Fruit fly (Drosophila melanogaster) whole organism, embryonic: ENCODE results near the gene CG4020.

Experiments
- Antp ChIP-seq: fragments of 200-800 bp; sonication (Bioruptor generic); optimal IDR thresholded peaks from 3 replicates; lab custom pipeline; 2016; ENCODE audit warnings: missing biosample characterization, missing genetic modification characterization
- B-H2 ChIP-seq: fragments of 200-800 bp; sonication (Bioruptor generic); optimal IDR thresholded peaks from 2 replicates; lab custom pipeline; 2018; ENCODE audit warnings: missing biosample characterization, mild to moderate bottlenecking, missing genetic modification characterization
- Bdp1 ChIP-seq: fragments of 200-800 bp; sonication (Bioruptor generic); optimal IDR thresholded peaks from 3 replicates; lab custom pipeline; 2016; ENCODE audit warnings: missing biosample characterization, missing genetic modification characterization
- CG10543 ChIP-seq: fragments of 200-800 bp; sonication (Bioruptor generic); optimal IDR thresholded peaks from 3 replicates; lab custom pipeline; 2017; ENCODE audit warnings: missing biosample characterization, mild to moderate bottlenecking, missing genetic modification characterization, moderate library complexity
- CG11398 ChIP-seq: fragments of 200-800 bp; sonication (Bioruptor generic); optimal IDR thresholded peaks from 2 replicates; lab custom pipeline; 2016; ENCODE audit warnings: missing biosample characterization, missing genetic modification characterization
- CG12155 ChIP-seq: fragments of 200-800 bp; sonication (Bioruptor generic); optimal IDR thresholded peaks from 3 replicates; lab custom pipeline; 2016; ENCODE audit warnings: missing biosample characterization, missing genetic modification characterization
- CG12942 ChIP-seq: fragments of 200-800 bp; sonication (Bioruptor generic); optimal IDR thresholded peaks from 3 replicates; lab custom pipeline; 2016; ENCODE audit warnings: missing biosample characterization, missing genetic modification characterization
- CG13296 ChIP-seq: fragments of 200-800 bp; sonication (Bioruptor generic); optimal IDR thresholded peaks from 3 replicates; lab custom pipeline; 2018; ENCODE audit warnings: missing biosample characterization, mild to moderate bottlenecking, missing genetic modification characterization
- CG17328 ChIP-seq: fragments of 200-800 bp; sonication (Bioruptor generic); IDR thresholded peaks from 2 replicates; pipeline ENCODE4 v1.3.6; 2022; ENCODE audit warnings: missing biosample characterization, missing genetic modification characterization
- CG17361 ChIP-seq: fragments of 200-800 bp; sonication (Bioruptor generic); IDR thresholded peaks from 3 replicates; pipeline ENCODE4 v1.3.6; 2022; ENCODE audit warnings: missing biosample characterization, missing genetic modification characterization
- CG17385 ChIP-seq: fragments of 200-800 bp; sonication (Bioruptor generic); optimal IDR thresholded peaks from 3 replicates; lab custom pipeline; 2018; ENCODE audit warnings: missing biosample characterization, mild to moderate bottlenecking, missing genetic modification characterization
- CG1792 ChIP-seq: fragments of 200-800 bp; sonication (Bioruptor generic); optimal IDR thresholded peaks from 2 replicates; lab custom pipeline; 2016; ENCODE audit warnings: missing biosample characterization, missing genetic modification characterization
- CG2120 ChIP-seq: fragments of 200-800 bp; sonication (Bioruptor generic); optimal IDR thresholded peaks from 3 replicates; lab custom pipeline; 2016; ENCODE audit warnings: missing biosample characterization, missing genetic modification characterization
- CG30020 ChIP-seq: fragments of 200-800 bp; optimal IDR thresholded peaks from 2 replicates; lab custom pipeline; 2019; ENCODE audit warnings: missing biosample characterization, mild to moderate bottlenecking, missing genetic modification characterization, moderate library complexity
- CG31365 ChIP-seq: fragments of 200-800 bp; sonication (Bioruptor generic); optimal IDR thresholded peaks from 2 replicates; lab custom pipeline; 2018; ENCODE audit warnings: missing biosample characterization, mild to moderate bottlenecking, missing genetic modification characterization
- CG3281 ChIP-seq: fragments of 200-800 bp; sonication (Bioruptor generic); optimal IDR thresholded peaks from 3 replicates; lab custom pipeline; 2017; ENCODE audit warnings: missing biosample characterization, mild to moderate bottlenecking, missing genetic modification characterization
- CG33213 ChIP-seq: fragments of 200-800 bp; sonication (Bioruptor generic); optimal IDR thresholded peaks from 3 replicates; lab custom pipeline; 2016; ENCODE audit warnings: missing biosample characterization, missing genetic modification characterization
- CG34376 ChIP-seq: fragments of 200-800 bp; sonication (Bioruptor generic); optimal IDR thresholded peaks from 2 replicates; lab custom pipeline; 2018; ENCODE audit warnings: missing biosample characterization, mild to moderate bottlenecking, missing genetic modification characterization
- CG3847 ChIP-seq: fragments of 200-800 bp; sonication (Bioruptor generic); IDR thresholded peaks from 2 replicates; pipeline ENCODE4 v1.3.6; 2022; ENCODE audit warnings: missing biosample characterization, missing genetic modification characterization
- CG8944 ChIP-seq: fragments of 200-800 bp; sonication (Bioruptor generic); optimal IDR thresholded peaks from 3 replicates; lab custom pipeline; 2016; ENCODE audit warnings: missing biosample characterization, missing genetic modification characterization
- CG9727 ChIP-seq: fragments of 200-800 bp; sonication (Bioruptor generic); optimal IDR thresholded peaks from 3 replicates; lab custom pipeline; 2017; ENCODE audit warnings: missing biosample characterization, mild to moderate bottlenecking, missing genetic modification characterization
- CG9932 ChIP-seq: fragments of 200-800 bp; sonication (Bioruptor generic); IDR thresholded peaks from 2 replicates; pipeline ENCODE4 v1.3.6; 2022; ENCODE audit warnings: missing biosample characterization, missing genetic modification characterization
- Doc3 ChIP-seq: fragments of 200-800 bp; sonication (Bioruptor generic); IDR thresholded peaks from 3 replicates; pipeline ENCODE4 v1.3.6; 2022; ENCODE audit warnings: missing biosample characterization, missing genetic modification characterization; ENCODE audit not compliant: partially characterized antibody
- E2f2 ChIP-seq: fragments of 200-800 bp; sonication (Bioruptor generic); IDR thresholded peaks from 2 replicates; pipeline ENCODE4 v1.3.6; 2022; ENCODE audit warnings: missing biosample characterization, missing genetic modification characterization
- Elba2 ChIP-seq: fragments of 200-800 bp; sonication (Bioruptor generic); optimal IDR thresholded peaks from 3 replicates; lab custom pipeline; 2016; ENCODE audit warnings: missing biosample characterization, missing genetic modification characterization
- Fer1 ChIP-seq: fragments of 200-800 bp; sonication (Bioruptor generic); optimal IDR thresholded peaks from 2 replicates; lab custom pipeline; 2017; ENCODE audit warnings: missing biosample characterization, mild to moderate bottlenecking, missing genetic modification characterization
- Fer2 ChIP-seq: fragments of 200-800 bp; sonication (Bioruptor generic); optimal IDR thresholded peaks from 2 replicates; lab custom pipeline; 2018; ENCODE audit warnings: missing biosample characterization, mild to moderate bottlenecking, missing genetic modification characterization, moderate library complexity
- Max ChIP-seq: fragments of 200-800 bp; sonication (Bioruptor generic); optimal IDR thresholded peaks from 2 replicates; lab custom pipeline; 2016; ENCODE audit warnings: missing biosample characterization, mild to moderate bottlenecking, missing genetic modification characterization
- Myb ChIP-seq: fragments of 200-800 bp; sonication (Bioruptor generic); optimal IDR thresholded peaks from 2 replicates; lab custom pipeline; 2016; ENCODE audit warnings: missing biosample characterization, missing genetic modification characterization
- NC2β ChIP-seq: fragments of 200-800 bp; sonication (Bioruptor generic); optimal IDR thresholded peaks from 2 replicates; lab custom pipeline; 2016; ENCODE audit warnings: missing biosample characterization, missing genetic modification characterization
- NFAT ChIP-seq: fragments of 200-800 bp; sonication (Bioruptor generic); IDR thresholded peaks from 2 replicates; pipeline ENCODE4 v1.3.6; 2022; ENCODE audit warnings: missing biosample characterization, missing genetic modification characterization
- Opbp ChIP-seq: fragments of 200-800 bp; sonication (Bioruptor generic); IDR thresholded peaks from 3 replicates; pipeline ENCODE4 v1.3.6; 2022; ENCODE audit warnings: missing biosample characterization, missing genetic modification characterization; ENCODE audit not compliant: partially characterized antibody
- Pdp1 ChIP-seq, 2 experiments: fragments of 200-800 bp; sonication (Bioruptor generic); optimal IDR thresholded peaks; 3 replicates each; lab custom pipeline; 2016; ENCODE audit warnings: missing biosample characterization in 2 of 2, missing genetic modification characterization in 2 of 2, mild to moderate bottlenecking in 1 of 2, moderate library complexity in 1 of 2
- Rfx ChIP-seq: fragments of 200-800 bp; sonication (Bioruptor generic); IDR thresholded peaks from 2 replicates; pipeline ENCODE4 v1.3.6; 2022; ENCODE audit warnings: missing biosample characterization, missing genetic modification characterization
- bsh ChIP-seq, 2 experiments: fragments of 200-800 bp; sonication (Bioruptor generic); optimal IDR thresholded peaks; 2 replicates each; lab custom pipeline; 2017 to 2018; ENCODE audit warnings: mild to moderate bottlenecking in 2 of 2, missing biosample characterization in 2 of 2, missing genetic modification characterization in 2 of 2, moderate library complexity in 1 of 2
- corto ChIP-seq: fragments of 200-800 bp; sonication (Bioruptor generic); optimal IDR thresholded peaks from 2 replicates; lab custom pipeline; 2016; ENCODE audit warnings: missing biosample characterization, mild to moderate bottlenecking, missing genetic modification characterization, moderate library complexity
- cwo ChIP-seq: fragments of 200-800 bp; sonication (Bioruptor generic); optimal IDR thresholded peaks from 3 replicates; lab custom pipeline; 2017; ENCODE audit warnings: missing biosample characterization, missing genetic modification characterization, mild to moderate bottlenecking, moderate library complexity, missing genetic modification reagents
- en ChIP-seq: fragments of 200-800 bp; sonication (Bioruptor generic); optimal IDR thresholded peaks from 2 replicates; lab custom pipeline; 2016; ENCODE audit warnings: missing biosample characterization, missing genetic modification characterization
- ind ChIP-seq: fragments of 200-800 bp; sonication (Bioruptor generic); optimal IDR thresholded peaks from 3 replicates; lab custom pipeline; 2016; ENCODE audit warnings: missing biosample characterization, missing genetic modification characterization
- insv ChIP-seq, 2 experiments: fragments of 200-800 bp; sonication (Bioruptor generic); optimal IDR thresholded peaks; 3 replicates each; lab custom pipeline; 2016 to 2018; ENCODE audit warnings: missing biosample characterization in 2 of 2, missing genetic modification characterization in 2 of 2
- ken ChIP-seq: fragments of 200-800 bp; sonication (Bioruptor generic); IDR thresholded peaks from 3 replicates; pipeline ENCODE4 v1.3.6; 2022; ENCODE audit warnings: missing biosample characterization, missing genetic modification characterization
- nom ChIP-seq: fragments of 200-800 bp; sonication (Bioruptor generic); optimal IDR thresholded peaks from 2 replicates; lab custom pipeline; 2017; ENCODE audit warnings: missing biosample characterization, missing genetic modification characterization, mild to moderate bottlenecking, moderate library complexity, missing genetic modification reagents
- phol ChIP-seq: fragments of 200-800 bp; sonication (Bioruptor generic); optimal IDR thresholded peaks from 3 replicates; lab custom pipeline; 2018; ENCODE audit warnings: missing biosample characterization, mild to moderate bottlenecking, missing genetic modification characterization, moderate library complexity
- prd ChIP-seq, 3 experiments: fragments of >200 bp in 2 of 3; fragments of 200-800 bp in 1 of 3; sonication (Bioruptor generic) in 1 of 3; optimal IDR thresholded peaks in 2 of 3; IDR thresholded peaks in 1 of 3; 2 replicates in 2 of 3; 3 replicates in 1 of 3; pipeline versions ENCODE4 v1.3.6 to Lab custom; 2017 to 2022; ENCODE audit warnings: missing biosample characterization in 1 of 3, missing genetic modification characterization in 1 of 3
- rib ChIP-seq: fragments of 200-800 bp; sonication (Bioruptor generic); IDR thresholded peaks from 2 replicates; pipeline ENCODE4 v1.3.6; 2022; ENCODE audit warnings: missing biosample characterization, missing genetic modification characterization
- row ChIP-seq: fragments of 200-800 bp; sonication (Bioruptor generic); IDR thresholded peaks from 3 replicates; pipeline ENCODE4 v1.3.6; 2022; ENCODE audit warnings: missing biosample characterization, missing genetic modification characterization
- tin ChIP-seq: fragments of 200-800 bp; sonication (Bioruptor generic); optimal IDR thresholded peaks from 3 replicates; lab custom pipeline; 2016; ENCODE audit warnings: missing biosample characterization, missing genetic modification characterization
- zen ChIP-seq: fragments of 200-800 bp; sonication (Bioruptor generic); optimal IDR thresholded peaks from 3 replicates; lab custom pipeline; 2018; ENCODE audit warnings: missing biosample characterization, mild to moderate bottlenecking, missing genetic modification characterization, moderate library complexity
- zen2 ChIP-seq: fragments of 200-800 bp; sonication (Bioruptor generic); IDR thresholded peaks from 3 replicates; pipeline ENCODE4 v1.3.6; 2022; ENCODE audit warnings: missing biosample characterization, missing genetic modification characterization; ENCODE audit not compliant: partially characterized antibody

The CG4020 gene

dm6 chrX:5879543-5879943, 26.0 kb upstream of the CG4020 start, which contains the start of the genes Usp30 and CG16721 (continued):
- TF ChIP-seq CG2120 (GFP tag; lab: Kevin White, UChicago) (peak; percentile 82), row (0 out of 3 replicates have a peak, but pooled peaks have one; percentile 24), Doc3 (peak; percentile 65), Opbp (GFP tag; lab: Robert Waterston, UW) (peak; percentile 57; the same call in 1 of the 3 replicates), NFAT (GFP tag; lab: Robert Waterston, UW) (peak; percentile 44), Myb (GFP tag; lab: Kevin White, UChicago) (peak; percentile 65), Fer2 (peak; percentile 3), CG31365 (tag; lab: Kevin White, UChicago) (no peak), CG12155 (peak; percentile 41), CG1792 (GFP tag; lab: Kevin White, UChicago) (peak; percentile 9), cwo (GFP tag; lab: Kevin White, UChicago) (no peak), CG3847 (GFP tag; lab: Robert Waterston, UW) (peak; percentile 54), CG33213 (GFP tag; lab: Kevin White, UChicago) (peak; percentile 60), insv (GFP tag; optimal IDR thresholded peaks at IDR 0.05; lab: Kevin White, UChicago) (peak in 1 of 2 experiments; percentile 34), CG34376 (GFP tag; lab: Kevin White, UChicago) (peak; percentile 46), CG17328 (GFP tag; lab: Robert Waterston, UW) (peak; percentile 24; the same call in 1 of the 2 replicates), CG17385 (GFP tag; lab: Kevin White, UChicago) (no peak), ind (peak; percentile 42), Fer1 (GFP tag; lab: Kevin White, UChicago) (peak; percentile 56), CG30020 (tag; lab: Kevin White, UChicago) (peak; percentile 33), CG13296 (peak; percentile 57), Antp (peak; percentile 69), CG9727 (GFP tag; lab: Kevin White, UChicago) (peak; percentile 1), CG17361 (GFP tag; lab: Robert Waterston, UW) (peak; percentile 52; the same call in 2 of the 3 replicates), rib (GFP tag; lab: Robert Waterston, UW) (no peak), E2f2 (GFP tag; lab: Robert Waterston, UW) (peak; percentile 46), CG9932 (GFP tag; lab: Robert Waterston, UW) (peak; percentile 71), prd (optimal IDR thresholded peaks at IDR 0.05; lab: Kevin White, UChicago) (no peak), prd (GFP tag; IDR thresholded peaks at IDR 0.05; lab: Robert Waterston, UW) (0 out of 3 replicates have a peak, but pooled peaks have one; percentile 5), CG3281 (GFP tag; lab: Kevin White, UChicago) (peak; percentile 40), Rfx (GFP tag; lab: Robert Waterston, UW) (peak; percentile 68), phol (peak; percentile 55), CG10543 (GFP tag; lab: Kevin White, UChicago) (peak; percentile 37), CG11398 (GFP tag; lab: Kevin White, UChicago) (peak; percentile 55), Max (GFP tag; lab: Kevin White, UChicago) (peak; percentile 39), bsh (GFP tag; optimal IDR thresholded peaks at IDR 0.05; lab: Kevin White, UChicago) (peak in 1 of 2 experiments; percentile 9), NC2β (GFP tag; lab: Kevin White, UChicago) (peak; percentile 60), zen (tag; lab: Kevin White, UChicago) (peak; percentile 26), corto (no peak), CG12942 (GFP tag; lab: Kevin White, UChicago) (peak; percentile 45), Elba2 (GFP tag; lab: Kevin White, UChicago) (no peak), en (GFP tag; lab: Kevin White, UChicago) (peak; percentile 23), Pdp1 (GFP tag; optimal IDR thresholded peaks at IDR 0.05; lab: Kevin White, UChicago) (peak; percentile 2 to 87), zen2 (GFP tag; lab: Robert Waterston, UW) (peak; percentile 47; the same call in 1 of the 3 replicates), nom (peak; percentile 15), B-H2 (peak; percentile 60), CG8944 (GFP tag; lab: Kevin White, UChicago) (peak; percentile 19), ken (GFP tag; lab: Robert Waterston, UW) (peak; percentile 50; the same call in 2 of the 3 replicates), tin (peak; percentile 37), Bdp1 (GFP tag; lab: Kevin White, UChicago) (peak; percentile 22)
